Worm (Caenorhabditis elegans): ENCODE measurements around the gene K07D4.5.

ce11 chrII:4025462-4025861, at the start of gene K07D4.5:
- no peak for TF ChIP-seq ama-1 (optimal IDR thresholded peaks at IDR 0.05)
- no peak for TF ChIP-seq aly-1 (tag; optimal IDR thresholded peaks at IDR 0.05)
- no peak for TF ChIP-seq hnd-1 (tag; optimal IDR thresholded peaks at IDR 0.05)
- no peak for TF ChIP-seq flt-1 (GFP tag; IDR thresholded peaks at IDR 0.05)
- no peak for TF ChIP-seq B0310.2 (tag; optimal IDR thresholded peaks at IDR 0.05)

Measured in whole organism, early embryonic.